Worm (Caenorhabditis elegans) whole organism, L3 larva: Measurements from ENCODE around the gene clec-2.
A peak's percentile ranks its signal among the peaks of the same experiment; 100 is the strongest.

Experiments used
- ZK546.5 ChIP-seq: sonication (generic microtip); optimal IDR thresholded peaks from 2 replicates; lab custom pipeline; 2017; ENCODE audit warnings: missing biosample characterization, missing genetic modification characterization
- aly-2 ChIP-seq: fragments of 150-350 bp; optimal IDR thresholded peaks from 2 replicates; lab custom pipeline; 2014; ENCODE audit warnings: missing biosample characterization, missing genetic modification characterization
- ama-1 ChIP-seq: fragments of 150-350 bp; optimal IDR thresholded peaks from 2 replicates; lab custom pipeline; 2018
- ceh-16 ChIP-seq: sonication (generic microtip); optimal IDR thresholded peaks from 2 replicates; lab custom pipeline; 2017; ENCODE audit warnings: missing biosample characterization, missing genetic modification characterization
- ceh-82 ChIP-seq: fragments of 150-350 bp; optimal IDR thresholded peaks from 2 replicates; lab custom pipeline; 2014; ENCODE audit warnings: missing biosample characterization, missing genetic modification characterization
- elt-1 ChIP-seq: fragments of 150-350 bp; optimal IDR thresholded peaks from 2 replicates; lab custom pipeline; 2014; ENCODE audit warnings: missing biosample characterization, missing genetic modification characterization
- elt-2 ChIP-seq: sonication (generic microtip); optimal IDR thresholded peaks from 2 replicates; lab custom pipeline; 2016; ENCODE audit warnings: missing genetic modification reagents, mild to moderate bottlenecking, missing genetic modification characterization, missing compliant biosample characterization
- elt-3 ChIP-seq, 3 experiments: fragments of 150-350 bp in 1 of 3; sonication (generic microtip) in 2 of 3; optimal IDR thresholded peaks; 2 replicates in 2 of 3; 4 replicates in 1 of 3; lab custom pipeline; 2014 to 2017; ENCODE audit warnings: missing biosample characterization in 3 of 3, missing genetic modification characterization in 3 of 3
- eor-1 ChIP-seq, 2 experiments: fragments of 150-350 bp; optimal IDR thresholded peaks; 2 replicates each; lab custom pipeline; 2014 to 2018; ENCODE audit warnings: missing biosample characterization in 2 of 2, missing genetic modification characterization in 2 of 2
- fkh-10 ChIP-seq: sonication (generic microtip); optimal IDR thresholded peaks from 2 replicates; lab custom pipeline; 2017; ENCODE audit warnings: missing biosample characterization, missing genetic modification reagents, missing genetic modification characterization
- hmg-11 ChIP-seq: sonication (generic microtip); optimal IDR thresholded peaks from 2 replicates; lab custom pipeline; 2016; ENCODE audit warnings: missing genetic modification characterization, missing compliant biosample characterization
- lin-15B ChIP-seq: fragments of 150-350 bp; optimal IDR thresholded peaks from 2 replicates; lab custom pipeline; 2014; ENCODE audit warnings: missing biosample characterization, missing genetic modification characterization
- lin-39 ChIP-seq: fragments of 150-350 bp; optimal IDR thresholded peaks from 2 replicates; lab custom pipeline; 2018; ENCODE audit warnings: missing biosample characterization, missing genetic modification reagents, missing genetic modification characterization
- lsy-12 ChIP-seq: sonication (generic microtip); optimal IDR thresholded peaks from 2 replicates; lab custom pipeline; 2016; ENCODE audit warnings: mild to moderate bottlenecking, missing genetic modification characterization, missing compliant biosample characterization
- mdl-1 ChIP-seq: fragments of 150-350 bp; optimal IDR thresholded peaks from 2 replicates; lab custom pipeline; 2014; ENCODE audit warnings: missing biosample characterization, missing genetic modification characterization
- nfya-1 ChIP-seq: sonication (generic microtip); optimal IDR thresholded peaks from 2 replicates; lab custom pipeline; 2017; ENCODE audit warnings: missing genetic modification characterization, mild to moderate bottlenecking, missing compliant biosample characterization, antibody characterized with exemption, moderate library complexity; ENCODE audit not compliant: insufficient read depth
- nhr-11 ChIP-seq: fragments of 150-350 bp; optimal IDR thresholded peaks from 2 replicates; lab custom pipeline; 2014; ENCODE audit warnings: missing biosample characterization, missing genetic modification characterization
- nhr-23 ChIP-seq: fragments of 150-350 bp; optimal IDR thresholded peaks from 2 replicates; lab custom pipeline; 2014; ENCODE audit warnings: missing biosample characterization, missing genetic modification reagents, missing genetic modification characterization
- nhr-237 ChIP-seq: fragments of 150-350 bp; optimal IDR thresholded peaks from 2 replicates; lab custom pipeline; 2014; ENCODE audit warnings: missing biosample characterization, missing genetic modification characterization
- nhr-28 ChIP-seq: fragments of 150-350 bp; optimal IDR thresholded peaks from 2 replicates; lab custom pipeline; 2014; ENCODE audit warnings: missing biosample characterization, missing genetic modification characterization
- nhr-43 ChIP-seq: sonication (generic microtip); optimal IDR thresholded peaks from 2 replicates; lab custom pipeline; 2016; ENCODE audit warnings: mild to moderate bottlenecking, missing genetic modification characterization, missing compliant biosample characterization; ENCODE audit not compliant: poor library complexity, severe bottlenecking
- nhr-67 ChIP-seq: fragments of 150-350 bp; optimal IDR thresholded peaks from 2 replicates; lab custom pipeline; 2014; ENCODE audit warnings: missing biosample characterization, missing genetic modification characterization
- nhr-77 ChIP-seq: fragments of 150-350 bp; optimal IDR thresholded peaks from 2 replicates; lab custom pipeline; 2014; ENCODE audit warnings: missing biosample characterization, missing genetic modification characterization
- pha-4 ChIP-seq: fragments of 150-350 bp; optimal IDR thresholded peaks from 2 replicates; lab custom pipeline; 2014; ENCODE audit warnings: missing biosample characterization, missing genetic modification reagents, missing genetic modification characterization
- pqm-1 ChIP-seq: fragments of 150-350 bp; optimal IDR thresholded peaks from 2 replicates; lab custom pipeline; 2017; ENCODE audit warnings: missing biosample characterization, missing genetic modification characterization, inconsistent platforms
- sea-2 ChIP-seq: fragments of 150-350 bp; sonication (generic microtip); optimal IDR thresholded peaks from 4 replicates; lab custom pipeline; 2014; ENCODE audit warnings: missing biosample characterization, missing genetic modification reagents, missing genetic modification characterization
- skn-1 ChIP-seq: fragments of 150-350 bp; optimal IDR thresholded peaks from 2 replicates; lab custom pipeline; 2014; ENCODE audit warnings: missing biosample characterization, missing genetic modification characterization
- snpc-4 ChIP-seq: fragments of 150-350 bp; optimal IDR thresholded peaks from 2 replicates; lab custom pipeline; 2014; ENCODE audit warnings: missing biosample characterization, missing genetic modification characterization
- unc-39 ChIP-seq: sonication (generic microtip); optimal IDR thresholded peaks from 4 replicates; lab custom pipeline; 2017; ENCODE audit warnings: missing biosample characterization, missing genetic modification characterization
- unc-62 ChIP-seq: fragments of 150-350 bp; sonication (generic microtip); optimal IDR thresholded peaks from 4 replicates; lab custom pipeline; 2014; ENCODE audit warnings: missing biosample characterization, missing genetic modification reagents, missing genetic modification characterization
- ztf-11 ChIP-seq: fragments of 150-350 bp; optimal IDR thresholded peaks from 2 replicates; lab custom pipeline; 2014; ENCODE audit warnings: missing biosample characterization, missing genetic modification characterization
- ztf-4 ChIP-seq: fragments of 150-350 bp; optimal IDR thresholded peaks from 2 replicates; lab custom pipeline; 2014; ENCODE audit warnings: missing biosample characterization, missing genetic modification characterization

clec-2 gene

DNA sequence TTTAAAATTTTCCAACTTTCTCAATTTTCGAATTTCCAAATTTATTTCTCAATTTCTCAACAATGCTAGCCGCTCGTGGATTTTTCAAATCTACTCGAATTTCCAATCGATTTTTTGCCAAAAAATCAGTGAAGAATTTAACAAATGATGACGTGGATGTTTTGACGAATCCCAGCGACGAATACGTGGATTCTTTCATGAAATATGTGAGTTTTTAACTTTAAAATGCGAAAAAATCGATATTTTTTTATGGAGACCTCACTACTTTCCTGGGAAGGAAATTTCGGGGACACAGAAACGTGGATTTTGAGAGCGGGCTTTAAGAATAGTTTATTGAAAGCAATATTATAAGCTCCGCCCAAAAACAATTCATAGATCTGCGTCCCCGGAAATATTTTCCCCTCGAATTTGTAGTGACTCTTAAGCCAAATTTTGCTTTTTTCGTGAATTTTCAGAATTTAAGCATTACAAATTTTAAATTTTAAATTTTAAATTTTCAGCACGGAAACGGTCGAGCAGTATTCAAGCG, 31.6 kb downstream of the clec-2 start, which contains the start of gene K08A2.2:
TSS of gene K08A2.2 (plus strand) at position 51 of the 529 bp plus-strand sequence.
- TF ChIP-seq pqm-1: no peak
- TF ChIP-seq nhr-28 (tag; lab: Kevin White, UChicago): no peak
- TF ChIP-seq unc-39 (tag; lab: Kevin White, UChicago): no peak
- no peak for TF ChIP-seq lsy-12 (tag; lab: Kevin White, UChicago)
- TF ChIP-seq ceh-16 (tag; lab: Kevin White, UChicago): no peak
- TF ChIP-seq, all 47 proteins: peak for 0

DNA sequence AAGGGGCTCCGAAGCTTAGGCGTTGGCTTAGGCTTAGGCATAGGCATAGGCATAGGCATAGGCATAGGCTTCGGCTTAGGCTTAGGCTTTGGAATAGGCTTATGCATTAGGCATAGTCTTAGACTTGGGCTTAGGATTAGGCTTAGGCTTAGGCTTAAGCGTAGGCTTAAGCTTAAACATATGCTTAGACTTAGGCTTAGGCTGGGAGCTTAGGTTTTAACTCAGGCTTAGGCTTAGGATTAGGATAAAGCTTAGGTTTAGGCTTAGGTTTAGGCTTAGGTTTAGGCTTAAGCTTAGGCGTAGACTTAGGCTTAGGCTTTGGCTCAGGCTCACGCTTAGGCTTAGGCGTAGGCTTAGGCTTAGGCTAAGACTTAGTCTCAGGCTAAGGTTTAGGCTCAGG, 33.1 kb downstream of the clec-2 start:
- TF ChIP-seq lsy-12 (tag; lab: Kevin White, UChicago) (no peak), skn-1 (tag; lab: Kevin White, UChicago) (no peak), elt-1 (no peak), nhr-237 (tag; lab: Kevin White, UChicago) (no peak), unc-62 (GFP tag; lab: Kevin White, UChicago) (no peak), snpc-4 (tag; lab: Kevin White, UChicago) (no peak), sea-2 (no peak), eor-1 (tag; optimal IDR thresholded peaks at IDR 0.05; lab: Kevin White, UChicago) (no peak), ztf-4 (tag; lab: Kevin White, UChicago) (no peak), pha-4 (no peak), nhr-77 (tag; lab: Kevin White, UChicago) (no peak)

DNA sequence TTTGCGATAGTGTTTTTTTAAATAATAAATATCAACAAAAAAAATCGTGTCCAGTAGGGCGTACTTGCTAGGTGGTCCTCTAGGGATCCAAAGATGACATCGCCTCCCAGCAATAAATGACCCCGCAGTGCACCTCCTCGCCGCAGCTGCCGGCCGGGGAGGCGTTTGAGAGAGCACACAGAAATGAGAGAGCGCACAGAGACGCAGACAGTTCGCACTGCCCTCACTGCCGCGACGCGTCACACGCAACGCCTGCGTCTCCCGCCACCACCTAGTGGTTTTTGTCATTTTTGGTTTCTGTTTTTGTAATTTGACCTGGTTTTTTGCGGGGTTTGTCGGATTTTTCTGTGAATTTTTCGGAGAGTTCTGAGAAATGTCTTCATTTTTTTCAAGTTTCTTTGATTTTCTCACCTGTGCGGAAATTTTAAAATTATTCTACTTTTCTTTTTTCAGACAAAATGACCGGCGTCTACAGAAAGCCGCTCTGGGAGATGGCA, 35.3 kb downstream of the clec-2 start, which contains the start of gene lido-7:
TSS of gene lido-7 (plus strand) at position 447 of the 497 bp plus-strand sequence.
- TF ChIP-seq pha-4 (peak; percentile 44), lin-15B (tag; lab: Kevin White, UChicago) (peak; percentile 58), lin-39 (tag; lab: Kevin White, UChicago) (peak; percentile 68), mdl-1 (no peak), elt-3 (tag; optimal IDR thresholded peaks at IDR 0.05; lab: Kevin White, UChicago) (no peak), ztf-11 (tag; lab: Kevin White, UChicago) (no peak), ama-1 (lab: Kevin White, UChicago) (no peak), nhr-67 (tag; lab: Kevin White, UChicago) (no peak), ceh-82 (tag; lab: Kevin White, UChicago) (no peak), elt-2 (tag; lab: Kevin White, UChicago) (peak; percentile 36), nfya-1 (peak; percentile 51), ZK546.5 (no peak), nhr-23 (peak; percentile 15), hmg-11 (tag; lab: Kevin White, UChicago) (peak; percentile 64), ztf-4 (tag; lab: Kevin White, UChicago) (no peak)

DNA sequence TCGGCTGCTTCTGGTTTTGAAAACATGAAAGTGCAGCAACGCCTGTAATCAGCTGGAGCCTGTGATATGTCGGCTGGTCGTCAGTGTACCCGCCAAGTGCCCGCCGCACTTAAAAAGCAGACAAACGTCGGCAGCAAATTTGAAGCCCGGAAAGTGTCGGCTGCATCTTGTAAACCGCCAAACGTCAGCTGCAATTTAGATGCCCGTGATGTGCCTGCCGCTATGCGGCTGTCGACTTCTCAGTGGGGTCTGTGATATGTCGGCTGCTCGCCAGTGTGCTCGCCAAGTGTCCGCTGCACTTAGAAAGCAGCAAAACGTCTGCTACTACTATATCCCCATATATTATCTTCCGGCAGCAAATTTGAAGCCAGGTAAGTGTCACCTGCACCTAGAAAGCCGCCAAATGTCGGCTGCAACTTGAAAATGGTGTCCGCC, 36.1 kb downstream of the clec-2 start:
- TF ChIP-seq snpc-4 (tag; lab: Kevin White, UChicago) (peak; percentile 24), elt-2 (tag; lab: Kevin White, UChicago) (no peak)

DNA sequence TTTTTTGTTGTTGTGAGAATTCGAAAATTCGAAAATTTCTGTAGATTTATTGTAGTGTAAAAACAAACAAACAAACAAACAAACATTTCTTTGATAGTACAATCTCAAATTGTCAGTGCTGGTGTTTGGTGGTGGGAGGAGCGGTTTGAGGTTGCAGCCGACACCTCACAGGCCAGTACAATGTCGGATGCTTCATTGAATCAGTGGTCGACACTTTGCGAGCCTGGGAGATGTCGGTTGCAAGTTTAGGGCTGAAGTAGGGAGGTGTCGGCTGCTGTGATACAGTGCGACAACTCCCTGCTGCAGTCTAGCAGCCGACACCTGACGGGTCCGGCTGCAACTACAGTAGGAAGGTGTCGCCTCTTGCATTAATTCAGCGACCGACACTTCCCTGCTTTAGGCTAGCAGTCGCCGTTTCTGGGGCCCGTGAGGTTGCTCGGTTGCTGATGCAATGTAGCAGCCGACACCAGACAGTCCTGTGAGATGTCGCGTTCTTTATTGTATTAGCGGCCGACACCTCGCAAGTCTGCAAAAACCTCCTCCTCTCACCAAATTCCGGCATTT, 37.2 kb downstream of the clec-2 start:
- no peak for TF ChIP-seq nhr-11
- TF ChIP-seq eor-1 (tag; optimal IDR thresholded peaks at IDR 0.05; lab: Kevin White, UChicago): no peak
- no peak for TF ChIP-seq pqm-1
- TF ChIP-seq nhr-67 (tag; lab: Kevin White, UChicago): no peak
- peak; percentile 43 for TF ChIP-seq snpc-4 (tag; lab: Kevin White, UChicago)
- TF ChIP-seq, all 47 proteins: peak for 1

DNA sequence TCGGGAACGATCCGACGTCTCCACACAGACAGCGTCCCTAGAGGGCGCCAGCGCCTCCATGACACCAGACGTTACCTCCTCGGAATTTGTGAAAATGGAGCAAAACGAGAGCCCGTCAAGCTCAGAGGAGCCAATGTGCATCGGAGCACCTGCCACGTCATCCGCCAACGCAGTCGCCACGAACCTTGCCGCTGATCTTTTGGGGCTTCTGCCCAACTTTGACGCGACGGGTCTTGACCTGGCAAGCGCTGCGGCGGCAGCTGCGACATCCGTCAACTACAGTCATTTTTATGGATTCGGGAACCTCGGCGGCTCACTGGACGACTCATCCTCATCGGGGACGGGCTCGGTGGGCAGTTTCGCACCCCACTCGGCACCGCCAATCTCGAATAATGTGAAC, 37.8 kb downstream of the clec-2 start:
- TF ChIP-seq fkh-10 (no peak), ama-1 (lab: Kevin White, UChicago) (no peak), aly-2 (no peak), nhr-43 (tag; lab: Kevin White, UChicago) (no peak), nhr-28 (tag; lab: Kevin White, UChicago) (no peak)
